Fruit fly (Drosophila melanogaster) whole organism, embryonic: ENCODE measurements around the gene IRSp53.

ENCODE experiments used
- Bgb ChIP-seq: fragments of 200-800 bp; sonication (Bioruptor generic); IDR thresholded peaks from 2 replicates; pipeline ENCODE4 v1.3.6; 2022; ENCODE audit warnings: missing biosample characterization, missing genetic modification characterization; ENCODE audit not compliant: partially characterized antibody
- CG10209 ChIP-seq: fragments of 200-800 bp; sonication (Bioruptor generic); optimal IDR thresholded peaks from 3 replicates; lab custom pipeline; 2017; ENCODE audit warnings: missing biosample characterization, mild to moderate bottlenecking, missing genetic modification characterization, missing genetic modification reagents
- CG10267 ChIP-seq: fragments of 200-800 bp; sonication (Bioruptor generic); optimal IDR thresholded peaks from 2 replicates; lab custom pipeline; 2018; ENCODE audit warnings: missing biosample characterization, mild to moderate bottlenecking, missing genetic modification characterization, moderate library complexity
- CG10321 ChIP-seq: fragments of 200-800 bp; sonication (Bioruptor generic); IDR thresholded peaks from 2 replicates; pipeline ENCODE4 v1.3.6; 2022; ENCODE audit warnings: missing biosample characterization, missing genetic modification characterization
- CG10979 ChIP-seq: fragments of 200-800 bp; sonication (Bioruptor generic); optimal IDR thresholded peaks from 2 replicates; lab custom pipeline; 2018; ENCODE audit warnings: missing biosample characterization, mild to moderate bottlenecking, missing genetic modification characterization, moderate library complexity
- CG11560 ChIP-seq: fragments of 200-800 bp; sonication (Bioruptor generic); IDR thresholded peaks from 3 replicates; pipeline ENCODE4 v1.3.6; 2022; ENCODE audit warnings: missing biosample characterization, missing genetic modification characterization
- CG12942 ChIP-seq: fragments of 200-800 bp; sonication (Bioruptor generic); optimal IDR thresholded peaks from 3 replicates; lab custom pipeline; 2016; ENCODE audit warnings: missing biosample characterization, missing genetic modification characterization
- CG13894 ChIP-seq: fragments of 200-800 bp; sonication (Bioruptor generic); optimal IDR thresholded peaks from 3 replicates; lab custom pipeline; 2018; ENCODE audit warnings: missing biosample characterization, mild to moderate bottlenecking, missing genetic modification characterization, moderate library complexity
- CG14860 ChIP-seq: fragments of 200-800 bp; sonication (Bioruptor generic); IDR thresholded peaks from 3 replicates; pipeline ENCODE4 v1.3.6; 2022; ENCODE audit warnings: missing biosample characterization, missing genetic modification characterization; ENCODE audit not compliant: partially characterized antibody
- CG1602 ChIP-seq: fragments of 200-800 bp; sonication (Bioruptor generic); optimal IDR thresholded peaks from 3 replicates; lab custom pipeline; 2016; ENCODE audit warnings: missing biosample characterization, missing genetic modification characterization
- CG16813 ChIP-seq: fragments of 200-800 bp; sonication (Bioruptor generic); IDR thresholded peaks from 3 replicates; pipeline ENCODE4 v1.3.6; 2022; ENCODE audit warnings: missing biosample characterization, missing genetic modification characterization; ENCODE audit not compliant: partially characterized antibody
- CG2120 ChIP-seq: fragments of 200-800 bp; sonication (Bioruptor generic); optimal IDR thresholded peaks from 3 replicates; lab custom pipeline; 2016; ENCODE audit warnings: missing biosample characterization, missing genetic modification characterization
- CG2199 ChIP-seq: fragments of 200-800 bp; sonication (Bioruptor generic); IDR thresholded peaks from 3 replicates; pipeline ENCODE4 v1.3.6; 2022; ENCODE audit warnings: missing biosample characterization, missing genetic modification characterization
- CG2889 ChIP-seq: fragments of 200-800 bp; sonication (Bioruptor generic); IDR thresholded peaks from 3 replicates; pipeline ENCODE4 v1.3.6; 2022; ENCODE audit warnings: missing biosample characterization, missing genetic modification characterization
- CG3995 ChIP-seq: fragments of 200-800 bp; sonication (Bioruptor generic); optimal IDR thresholded peaks from 3 replicates; lab custom pipeline; 2016; ENCODE audit warnings: missing biosample characterization, missing genetic modification characterization
- CG6654 ChIP-seq: fragments of 200-800 bp; sonication (Bioruptor generic); optimal IDR thresholded peaks from 2 replicates; lab custom pipeline; 2017; ENCODE audit warnings: missing biosample characterization, mild to moderate bottlenecking, missing genetic modification characterization
- CG8089 ChIP-seq: fragments of 200-800 bp; sonication (Bioruptor generic); optimal IDR thresholded peaks from 3 replicates; lab custom pipeline; 2016; ENCODE audit warnings: missing biosample characterization, missing genetic modification characterization
- CG8281 ChIP-seq: fragments of 200-800 bp; sonication (Bioruptor generic); optimal IDR thresholded peaks from 2 replicates; lab custom pipeline; 2018; ENCODE audit warnings: missing biosample characterization, mild to moderate bottlenecking, missing genetic modification characterization, moderate library complexity
- CG8290 ChIP-seq, 3 experiments: fragments of 200-800 bp; sonication (Bioruptor generic); optimal IDR thresholded peaks; 2 replicates each; lab custom pipeline; 2016 to 2019; ENCODE audit warnings: missing biosample characterization in 3 of 3, missing genetic modification characterization in 3 of 3, mild to moderate bottlenecking in 2 of 3, moderate library complexity in 1 of 3
- CG9215 ChIP-seq: fragments of 200-800 bp; sonication (Bioruptor generic); IDR thresholded peaks from 2 replicates; pipeline ENCODE4 v1.3.6; 2022; ENCODE audit warnings: missing biosample characterization, missing genetic modification characterization
- Deaf1 ChIP-seq: fragments of 200-800 bp; optimal IDR thresholded peaks from 3 replicates; lab custom pipeline; 2019; ENCODE audit warnings: missing biosample characterization, mild to moderate bottlenecking, missing genetic modification characterization, moderate library complexity
- Dek ChIP-seq: fragments of 200-800 bp; sonication (Bioruptor generic); optimal IDR thresholded peaks from 3 replicates; lab custom pipeline; 2019; ENCODE audit warnings: missing biosample characterization, mild to moderate bottlenecking, missing genetic modification characterization, moderate library complexity
- Dfd ChIP-seq, 2 experiments: fragments of >200 bp; optimal IDR thresholded peaks; 2 replicates each; lab custom pipeline; 2017; ENCODE audit warnings: missing biosample characterization in 2 of 2, missing genetic modification characterization in 2 of 2
- Fer3 ChIP-seq: fragments of 200-800 bp; sonication (Bioruptor generic); optimal IDR thresholded peaks from 2 replicates; lab custom pipeline; 2018; ENCODE audit warnings: missing biosample characterization, mild to moderate bottlenecking, missing genetic modification characterization, moderate library complexity
- GATAe ChIP-seq: fragments of 200-800 bp; sonication (Bioruptor generic); conservative IDR thresholded peaks from 2 replicates; pipeline ENCODE4 v1.3.6; 2022; ENCODE audit warnings: missing biosample characterization, missing genetic modification characterization
- HLH4C ChIP-seq: fragments of 200-800 bp; sonication (Bioruptor generic); IDR thresholded peaks from 3 replicates; pipeline ENCODE4 v1.3.6; 2022; ENCODE audit warnings: missing biosample characterization, missing genetic modification characterization; ENCODE audit not compliant: partially characterized antibody
- HmgD ChIP-seq: fragments of 200-800 bp; sonication (Bioruptor generic); optimal IDR thresholded peaks from 3 replicates; lab custom pipeline; 2016; ENCODE audit warnings: missing biosample characterization, missing genetic modification characterization
- Optix ChIP-seq: fragments of 200-800 bp; sonication (Bioruptor generic); IDR thresholded peaks from 3 replicates; pipeline ENCODE4 v1.3.6; 2022; ENCODE audit warnings: missing biosample characterization, missing genetic modification characterization
- Ptx1 ChIP-seq: fragments of 200-800 bp; sonication (Bioruptor generic); IDR thresholded peaks from 2 replicates; pipeline ENCODE4 v1.3.6; 2022; ENCODE audit warnings: missing biosample characterization, missing genetic modification characterization
- Rfx ChIP-seq: fragments of 200-800 bp; sonication (Bioruptor generic); IDR thresholded peaks from 2 replicates; pipeline ENCODE4 v1.3.6; 2022; ENCODE audit warnings: missing biosample characterization, missing genetic modification characterization
- Six4 ChIP-seq: fragments of 200-800 bp; sonication (Bioruptor generic); optimal IDR thresholded peaks from 2 replicates; lab custom pipeline; 2016; ENCODE audit warnings: missing biosample characterization, missing genetic modification characterization
- aop ChIP-seq: fragments of 200-800 bp; sonication (Bioruptor generic); IDR thresholded peaks from 2 replicates; pipeline ENCODE4 v1.3.6; 2022; ENCODE audit warnings: missing biosample characterization, missing genetic modification characterization
- ara ChIP-seq: fragments of 200-800 bp; sonication (Bioruptor generic); IDR thresholded peaks from 2 replicates; pipeline ENCODE4 v1.3.6; 2022; ENCODE audit warnings: missing biosample characterization, missing genetic modification characterization
- cad ChIP-seq: fragments of >200 bp; optimal IDR thresholded peaks from 2 replicates; lab custom pipeline; 2017; ENCODE audit warnings: missing biosample characterization, missing genetic modification characterization
- cato ChIP-seq: fragments of 200-800 bp; sonication (Bioruptor generic); optimal IDR thresholded peaks from 2 replicates; lab custom pipeline; 2016; ENCODE audit warnings: missing biosample characterization, missing genetic modification characterization, borderline replicate concordance
- caup ChIP-seq: fragments of 200-800 bp; sonication (Bioruptor generic); optimal IDR thresholded peaks from 3 replicates; lab custom pipeline; 2017; ENCODE audit warnings: missing biosample characterization, mild to moderate bottlenecking, missing genetic modification characterization, moderate library complexity; ENCODE audit not compliant: severe bottlenecking
- chif ChIP-seq, 2 experiments: fragments of 200-800 bp; sonication (Bioruptor generic); optimal IDR thresholded peaks; 3 replicates each; lab custom pipeline; 2016; ENCODE audit warnings: missing biosample characterization in 2 of 2, missing genetic modification characterization in 2 of 2
- fd64A ChIP-seq: fragments of 200-800 bp; sonication (Bioruptor generic); optimal IDR thresholded peaks from 3 replicates; lab custom pipeline; 2018; ENCODE audit warnings: missing biosample characterization, mild to moderate bottlenecking, missing genetic modification characterization
- fu2 ChIP-seq: fragments of 200-800 bp; sonication (Bioruptor generic); optimal IDR thresholded peaks from 2 replicates; lab custom pipeline; 2016; ENCODE audit warnings: missing biosample characterization, missing genetic modification characterization
- gcm ChIP-seq: fragments of 200-800 bp; sonication (Bioruptor generic); optimal IDR thresholded peaks from 2 replicates; lab custom pipeline; 2019; ENCODE audit warnings: missing biosample characterization, mild to moderate bottlenecking, missing genetic modification characterization, moderate library complexity
- gsb-n ChIP-seq: fragments of 200-800 bp; sonication (Bioruptor generic); optimal IDR thresholded peaks from 3 replicates; lab custom pipeline; 2018; ENCODE audit warnings: missing biosample characterization, mild to moderate bottlenecking, missing genetic modification characterization
- lbe ChIP-seq: fragments of 200-800 bp; sonication (Bioruptor generic); optimal IDR thresholded peaks from 2 replicates; lab custom pipeline; 2016; ENCODE audit warnings: missing biosample characterization, mild to moderate bottlenecking, missing genetic modification characterization
- lov ChIP-seq, 2 experiments: fragments of 200-800 bp in 1 of 2; fragments of >200 bp in 1 of 2; sonication (Bioruptor generic) in 1 of 2; IDR thresholded peaks in 1 of 2; optimal IDR thresholded peaks in 1 of 2; 2 replicates in 1 of 2; 3 replicates in 1 of 2; pipeline versions ENCODE4 v1.3.6 to Lab custom; 2017 to 2022; ENCODE audit warnings: missing biosample characterization in 1 of 2, missing genetic modification characterization in 1 of 2
- nom ChIP-seq: fragments of 200-800 bp; sonication (Bioruptor generic); optimal IDR thresholded peaks from 2 replicates; lab custom pipeline; 2017; ENCODE audit warnings: missing biosample characterization, missing genetic modification characterization, mild to moderate bottlenecking, moderate library complexity, missing genetic modification reagents
- pfk ChIP-seq: fragments of 200-800 bp; sonication (Bioruptor generic); optimal IDR thresholded peaks from 2 replicates; lab custom pipeline; 2018; ENCODE audit warnings: missing biosample characterization, mild to moderate bottlenecking, missing genetic modification characterization, moderate library complexity
- pros ChIP-seq: fragments of 200-800 bp; sonication (Bioruptor generic); optimal IDR thresholded peaks from 3 replicates; lab custom pipeline; 2019; ENCODE audit warnings: missing biosample characterization, mild to moderate bottlenecking, missing genetic modification characterization, moderate library complexity
- tap ChIP-seq: fragments of 200-800 bp; optimal IDR thresholded peaks from 3 replicates; lab custom pipeline; 2019; ENCODE audit warnings: missing biosample characterization, mild to moderate bottlenecking, missing genetic modification characterization, moderate library complexity
- tll ChIP-seq, 2 experiments: fragments of 200-800 bp in 1 of 2; fragments of >200 bp in 1 of 2; sonication (Bioruptor generic) in 1 of 2; optimal IDR thresholded peaks; 2 replicates each; lab custom pipeline; 2017 to 2019; ENCODE audit warnings: missing biosample characterization in 2 of 2, missing genetic modification characterization in 2 of 2, mild to moderate bottlenecking in 1 of 2, moderate library complexity in 1 of 2
- tx ChIP-seq: fragments of 200-800 bp; sonication (Bioruptor generic); optimal IDR thresholded peaks from 2 replicates; lab custom pipeline; 2016; ENCODE audit warnings: missing biosample characterization, missing genetic modification characterization
- yki ChIP-seq: fragments of >200 bp; optimal IDR thresholded peaks from 3 replicates; lab custom pipeline; 2018

The IRSp53 gene

dm6 chr3L:11112427-11112826, 23.4 kb upstream of the IRSp53 start (continued):
- no peak for TF ChIP-seq fu2 (GFP tag; lab: Kevin White, UChicago)
- no peak for TF ChIP-seq lov (optimal IDR thresholded peaks at IDR 0.05; lab: Kevin White, UChicago)
- 0 out of 3 replicates have a peak, but pooled peaks have one; percentile 27 for TF ChIP-seq lov (GFP tag; IDR thresholded peaks at IDR 0.05; lab: Robert Waterston, UW)
- no peak for TF ChIP-seq pfk (GFP tag; lab: Kevin White, UChicago)
- TF ChIP-seq gcm: no peak
- no peak for TF ChIP-seq CG12942
- no peak for TF ChIP-seq cato
- no peak for TF ChIP-seq fd64A (GFP tag; lab: Kevin White, UChicago)
- no peak for TF ChIP-seq CG11560 (tag; lab: Robert Waterston, UW)
- TF ChIP-seq Dfd (GFP tag; optimal IDR thresholded peaks at IDR 0.05; lab: Kevin White, UChicago): no peak
- no peak for TF ChIP-seq CG9215 (GFP tag; lab: Robert Waterston, UW)
- TF ChIP-seq yki: no peak
- TF ChIP-seq CG2889 (GFP tag; lab: Robert Waterston, UW): no peak
- no peak for TF ChIP-seq CG16813 (GFP tag; lab: Robert Waterston, UW)
- no peak for TF ChIP-seq CG10209 (GFP tag; lab: Kevin White, UChicago)
- TF ChIP-seq nom: no peak
- TF ChIP-seq Deaf1: peak; percentile 8
- TF ChIP-seq cad (GFP tag; lab: Kevin White, UChicago): no peak
- no peak for TF ChIP-seq GATAe
- no peak for TF ChIP-seq HLH4C (GFP tag; lab: Robert Waterston, UW)
- TF ChIP-seq tll (GFP tag; optimal IDR thresholded peaks at IDR 0.05; lab: Kevin White, UChicago): no peak
- 0 out of 3 replicates have a peak, but pooled peaks have one; percentile 24 for TF ChIP-seq CG2199
- no peak for TF ChIP-seq Ptx1
- TF ChIP-seq CG1602 (GFP tag; lab: Kevin White, UChicago): no peak
- no peak for TF ChIP-seq CG3995 (GFP tag; lab: Kevin White, UChicago)
- TF ChIP-seq pros (GFP tag; lab: Kevin White, UChicago): no peak
- no peak for TF ChIP-seq CG8089 (GFP tag; lab: Kevin White, UChicago)
- no peak for TF ChIP-seq tx (GFP tag; lab: Kevin White, UChicago)
- 0 out of 2 replicates have a peak, but pooled peaks have one; percentile 25 for TF ChIP-seq aop (GFP tag; lab: Robert Waterston, UW)
- TF ChIP-seq Rfx (GFP tag; lab: Robert Waterston, UW): no peak
- no peak for TF ChIP-seq CG14860 (GFP tag; lab: Robert Waterston, UW)
- no peak for TF ChIP-seq caup (GFP tag; lab: Kevin White, UChicago)
- no peak for TF ChIP-seq HmgD (GFP tag; lab: Kevin White, UChicago)
- no peak for TF ChIP-seq lbe (GFP tag; lab: Kevin White, UChicago)
- no peak for TF ChIP-seq CG13894 (tag; lab: Kevin White, UChicago)
- TF ChIP-seq gsb-n: no peak
- no peak for TF ChIP-seq Optix (GFP tag; lab: Robert Waterston, UW)
- TF ChIP-seq CG10267 (tag; lab: Kevin White, UChicago): no peak
- TF ChIP-seq Six4: no peak
- no peak for TF ChIP-seq CG10979 (tag; lab: Kevin White, UChicago)
- no peak for TF ChIP-seq ara
- TF ChIP-seq tap (tag; lab: Kevin White, UChicago): no peak
- no peak for TF ChIP-seq CG8290 (GFP tag; optimal IDR thresholded peaks at IDR 0.05; lab: Kevin White, UChicago)
- TF ChIP-seq CG8290 (tag; optimal IDR thresholded peaks at IDR 0.05; lab: Kevin White, UChicago): no peak
- TF ChIP-seq Dek: no peak
- TF ChIP-seq CG2120 (GFP tag; lab: Kevin White, UChicago): no peak
- TF ChIP-seq CG6654: no peak
- no peak for TF ChIP-seq chif (GFP tag; optimal IDR thresholded peaks at IDR 0.05; lab: Kevin White, UChicago)
- 0 out of 2 replicates have a peak, but pooled peaks have one; percentile 43 for TF ChIP-seq CG10321 (GFP tag; lab: Robert Waterston, UW)
- 0 out of 2 replicates have a peak, but pooled peaks have one; percentile 18 for TF ChIP-seq Bgb (GFP tag; lab: Robert Waterston, UW)
- no peak for TF ChIP-seq Fer3 (tag; lab: Kevin White, UChicago)
- TF ChIP-seq CG8281 (tag; lab: Kevin White, UChicago): no peak
